Worm (Caenorhabditis elegans): ENCODE data around the gene ctps-1.

ce11 chrV:16833672-16834071 lies 39.0 kb downstream of the ctps-1 start:
- TF ChIP-seq ref-1 (GFP tag; conservative IDR thresholded peaks at IDR 0.05): no peak
- TF ChIP-seq cog-1 (tag; optimal IDR thresholded peaks at IDR 0.05): no peak
- TF ChIP-seq flt-1 (GFP tag; IDR thresholded peaks at IDR 0.05): no peak
- no peak for TF ChIP-seq tab-1 (GFP tag; IDR thresholded peaks at IDR 0.05)
- no peak for TF ChIP-seq ztf-23 (GFP tag; IDR thresholded peaks at IDR 0.05)
- TF ChIP-seq med-1 (GFP tag; optimal IDR thresholded peaks at IDR 0.05; ENCODE audit: insufficient read depth): no peak
- no peak for TF ChIP-seq T22C8.4 (GFP tag; IDR thresholded peaks at IDR 0.05)
